Fruit fly (Drosophila melanogaster) whole organism, embryonic: ENCODE results near the gene CG34148.

ENCODE experiments used
- BEAF-32 ChIP-seq: fragments of 200-800 bp; sonication (Bioruptor generic); optimal IDR thresholded peaks from 3 replicates; lab custom pipeline; 2017; ENCODE audit warnings: missing biosample characterization, missing genetic modification characterization, mild to moderate bottlenecking, moderate library complexity, missing genetic modification reagents
- CG14965 ChIP-seq: fragments of 200-800 bp; sonication (Bioruptor generic); optimal IDR thresholded peaks from 2 replicates; lab custom pipeline; 2016; ENCODE audit warnings: missing biosample characterization, missing genetic modification characterization, borderline replicate concordance
- disco-r ChIP-seq: fragments of 200-800 bp; sonication (Bioruptor generic); optimal IDR thresholded peaks from 2 replicates; lab custom pipeline; 2016; ENCODE audit warnings: missing biosample characterization, missing genetic modification characterization

DNA sequence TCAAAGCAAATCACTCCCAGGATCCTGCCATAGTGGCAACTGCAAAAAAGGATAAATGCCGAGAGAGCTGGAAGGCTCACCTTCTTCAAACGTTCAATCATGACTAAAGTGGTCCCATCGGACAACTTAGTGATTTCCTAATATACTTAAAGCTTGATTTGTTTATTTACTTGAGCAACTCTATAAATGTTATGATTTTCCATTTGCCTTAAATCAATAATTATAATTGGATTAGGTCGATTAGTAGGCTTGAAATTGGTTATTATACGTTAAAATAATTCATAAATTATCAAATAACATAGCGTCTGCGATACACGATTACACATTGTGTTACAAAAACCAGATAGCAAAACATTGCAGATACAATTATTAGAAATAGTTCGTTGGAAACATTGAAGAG is 33.3 kb downstream of the CG34148 start, which contains the start of gene Gr93c:
- TF ChIP-seq CG14965 (GFP tag; lab: Kevin White, UChicago), result no peak
- TF ChIP-seq BEAF-32 (GFP tag; lab: Kevin White, UChicago), result no peak
- no peak for TF ChIP-seq disco-r (GFP tag; lab: Kevin White, UChicago)
